Fruit fly (Drosophila melanogaster) whole organism: ENCODE data around the gene CG15014.

ENCODE experiments used
- CG8478 ChIP-seq: fragments of >200 bp; optimal IDR thresholded peaks from 2 replicates; lab custom pipeline; 2018; ENCODE audit warnings: inconsistent platforms
- Dll ChIP-seq: fragments of >200 bp; optimal IDR thresholded peaks from 2 replicates; lab custom pipeline; 2017
- EcR ChIP-seq, 2 experiments: fragments of >200 bp; optimal IDR thresholded peaks; 2 replicates each; lab custom pipeline; 2017; ENCODE audit warnings: missing biosample characterization in 2 of 2, missing genetic modification characterization in 2 of 2, missing genetic modification reagents in 2 of 2
- pan ChIP-seq: fragments of >200 bp; optimal IDR thresholded peaks from 2 replicates; lab custom pipeline; 2017
- psq ChIP-seq: fragments of >200 bp; optimal IDR thresholded peaks from 2 replicates; lab custom pipeline; 2017
- usp ChIP-seq: fragments of >200 bp; optimal IDR thresholded peaks from 2 replicates; lab custom pipeline; 2017; ENCODE audit warnings: missing biosample characterization, missing genetic modification characterization, mixed read lengths

DNA sequence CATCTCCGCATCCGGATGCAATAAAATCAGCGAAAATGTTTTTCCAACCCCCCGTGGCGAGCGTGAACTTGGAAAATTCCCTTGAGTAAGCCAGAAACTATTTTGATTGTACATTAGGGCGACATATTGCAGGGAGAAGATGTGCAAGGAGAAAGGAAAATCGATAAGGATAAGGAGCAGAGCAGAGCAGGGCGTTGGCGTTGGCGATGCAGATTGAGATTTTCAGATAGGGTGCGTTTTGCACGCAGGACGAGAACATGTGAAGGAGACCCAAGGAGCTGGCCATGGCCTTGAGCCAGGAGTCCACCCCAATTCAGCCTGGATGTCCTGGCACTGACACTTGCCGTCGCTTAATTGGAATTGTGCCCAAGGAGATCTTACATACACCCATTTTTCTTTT, 34.9 kb upstream of the CG15014 start:
- TF ChIP-seq Dll (lab: Kevin White, UChicago) (no peak), psq (lab: Kevin White, UChicago) (no peak), EcR (GFP tag; optimal IDR thresholded peaks at IDR 0.05; lab: Kevin White, UChicago) (no peak), pan (no peak), usp (GFP tag; lab: Kevin White, UChicago) (no peak), CG8478 (lab: Kevin White, UChicago) (no peak)
